Worm (Caenorhabditis elegans) whole organism, L2 larva: ENCODE data around the gene M195.2.

Experiments
- C34F6.9 ChIP-seq: fragments of 150-350 bp; optimal IDR thresholded peaks from 2 replicates; lab custom pipeline; 2014; ENCODE audit warnings: missing biosample characterization, missing genetic modification characterization
- F13H6.1 ChIP-seq: sonication (generic microtip); optimal IDR thresholded peaks from 2 replicates; lab custom pipeline; 2016; ENCODE audit warnings: missing genetic modification characterization, missing compliant biosample characterization
- Y55F3AM.14 ChIP-seq: fragments of 200-800 bp; sonication (Bioruptor generic); optimal IDR thresholded peaks from 2 replicates; lab custom pipeline; 2018; ENCODE audit warnings: mild to moderate bottlenecking, missing genetic modification characterization, missing compliant biosample characterization
- aly-2 ChIP-seq: fragments of 150-350 bp; optimal IDR thresholded peaks from 2 replicates; lab custom pipeline; 2014; ENCODE audit warnings: missing biosample characterization, missing genetic modification characterization
- ama-1 ChIP-seq: fragments of 150-350 bp; optimal IDR thresholded peaks from 2 replicates; lab custom pipeline; 2018; ENCODE audit warnings: inconsistent platforms
- blmp-1 ChIP-seq: sonication (generic microtip); optimal IDR thresholded peaks from 2 replicates; lab custom pipeline; 2017; ENCODE audit warnings: missing genetic modification characterization, mild to moderate bottlenecking, missing compliant biosample characterization, antibody characterized with exemption, moderate library complexity; ENCODE audit not compliant: insufficient read depth
- ceh-16 ChIP-seq: fragments of 150-350 bp; optimal IDR thresholded peaks from 2 replicates; lab custom pipeline; 2014; ENCODE audit warnings: missing biosample characterization, missing genetic modification characterization
- crh-2 ChIP-seq: sonication (generic microtip); optimal IDR thresholded peaks from 2 replicates; lab custom pipeline; 2017; ENCODE audit warnings: missing biosample characterization, missing genetic modification characterization
- egl-27 ChIP-seq: sonication (generic microtip); optimal IDR thresholded peaks from 3 replicates; lab custom pipeline; 2017; ENCODE audit warnings: missing biosample characterization, missing genetic modification reagents, missing genetic modification characterization
- elt-1 ChIP-seq: fragments of 150-350 bp; optimal IDR thresholded peaks from 2 replicates; lab custom pipeline; 2014; ENCODE audit warnings: missing biosample characterization, missing genetic modification characterization
- gmeb-1 ChIP-seq: fragments of 150-350 bp; optimal IDR thresholded peaks from 2 replicates; lab custom pipeline; 2014; ENCODE audit warnings: missing biosample characterization, missing genetic modification characterization
- mbf-1 ChIP-seq: sonication (generic microtip); optimal IDR thresholded peaks from 2 replicates; lab custom pipeline; 2017; ENCODE audit warnings: missing biosample characterization, missing genetic modification characterization
- nhr-11 ChIP-seq: fragments of 150-350 bp; optimal IDR thresholded peaks from 2 replicates; lab custom pipeline; 2014; ENCODE audit warnings: missing biosample characterization, missing genetic modification characterization
- nhr-12 ChIP-seq: fragments of 150-350 bp; optimal IDR thresholded peaks from 2 replicates; lab custom pipeline; 2014; ENCODE audit warnings: missing biosample characterization, missing genetic modification characterization
- nhr-129 ChIP-seq: fragments of 150-350 bp; optimal IDR thresholded peaks from 2 replicates; lab custom pipeline; 2014; ENCODE audit warnings: missing biosample characterization, missing genetic modification characterization
- nhr-21 ChIP-seq: fragments of 150-350 bp; optimal IDR thresholded peaks from 2 replicates; lab custom pipeline; 2014; ENCODE audit warnings: missing biosample characterization, missing genetic modification characterization
- nhr-23 ChIP-seq: fragments of 150-350 bp; optimal IDR thresholded peaks from 2 replicates; lab custom pipeline; 2014; ENCODE audit warnings: missing biosample characterization, missing genetic modification reagents, missing genetic modification characterization
- nhr-25 ChIP-seq: fragments of 150-350 bp; sonication (generic microtip); optimal IDR thresholded peaks from 3 replicates; lab custom pipeline; 2014; ENCODE audit warnings: missing biosample characterization, missing genetic modification characterization
- nhr-6 ChIP-seq: fragments of 150-350 bp; optimal IDR thresholded peaks from 2 replicates; lab custom pipeline; 2014; ENCODE audit warnings: missing biosample characterization, missing genetic modification characterization
- nhr-77 ChIP-seq: fragments of 150-350 bp; optimal IDR thresholded peaks from 2 replicates; lab custom pipeline; 2014; ENCODE audit warnings: missing biosample characterization, missing genetic modification characterization
- peb-1 ChIP-seq: fragments of 150-350 bp; optimal IDR thresholded peaks from 2 replicates; lab custom pipeline; 2014; ENCODE audit warnings: missing biosample characterization, missing genetic modification characterization
- sem-4 ChIP-seq: fragments of 150-350 bp; optimal IDR thresholded peaks from 2 replicates; lab custom pipeline; 2014; ENCODE audit warnings: missing biosample characterization, missing genetic modification reagents, missing genetic modification characterization
- sma-3 ChIP-seq: sonication (generic microtip); optimal IDR thresholded peaks from 2 replicates; lab custom pipeline; 2016; ENCODE audit warnings: missing genetic modification reagents, missing genetic modification characterization, missing compliant biosample characterization
- unc-55 ChIP-seq: fragments of 150-350 bp; sonication (generic microtip); optimal IDR thresholded peaks from 3 replicates; lab custom pipeline; 2014; ENCODE audit warnings: missing biosample characterization, missing genetic modification reagents, missing genetic modification characterization
- unc-62 ChIP-seq: fragments of 150-350 bp; optimal IDR thresholded peaks from 2 replicates; lab custom pipeline; 2014; ENCODE audit warnings: missing biosample characterization, missing genetic modification reagents, missing genetic modification characterization
- ztf-1 ChIP-seq: fragments of 200-800 bp; sonication (Bioruptor generic); conservative IDR thresholded peaks from 2 replicates; pipeline ENCODE4 v1.3.6; 2022; ENCODE audit warnings: missing genetic modification characterization, missing compliant biosample characterization
- ztf-11 ChIP-seq: sonication (generic microtip); optimal IDR thresholded peaks from 2 replicates; lab custom pipeline; 2017; ENCODE audit warnings: missing biosample characterization, missing genetic modification characterization
- ztf-4 ChIP-seq: fragments of 150-350 bp; optimal IDR thresholded peaks from 2 replicates; lab custom pipeline; 2014; ENCODE audit warnings: missing biosample characterization, missing genetic modification characterization

M195.2 gene

DNA sequence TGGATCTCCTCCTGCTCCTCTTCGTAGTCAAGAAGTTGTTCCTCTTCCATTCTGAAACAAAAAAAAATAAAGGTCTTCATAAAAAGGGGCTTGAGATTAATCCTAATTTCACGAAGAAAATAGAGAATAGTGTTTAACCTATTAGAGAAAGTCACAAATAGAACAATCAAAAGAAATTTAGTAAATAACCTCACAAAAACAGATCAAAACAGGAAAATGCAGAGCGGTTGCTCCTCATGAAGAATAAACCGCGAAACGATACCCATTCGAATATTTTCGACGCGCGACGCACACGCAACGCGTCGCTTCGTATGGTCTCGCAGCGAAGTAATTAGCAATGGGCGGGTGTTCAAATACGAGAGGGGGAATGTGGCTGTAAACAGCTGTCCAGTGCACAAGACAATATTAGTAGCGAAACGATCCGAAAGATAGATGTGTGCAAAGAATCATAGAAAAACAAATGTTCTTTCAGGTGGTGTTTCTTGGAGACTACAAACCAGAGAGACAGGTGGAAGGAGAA is 31.7 kb upstream of the M195.2 start, which contains the start of gene hel-1 (continued):
- TF ChIP-seq gmeb-1 (tag; lab: Kevin White, UChicago), result peak; percentile 89
- TF ChIP-seq unc-62 (GFP tag; lab: Kevin White, UChicago), result no peak
- TF ChIP-seq sma-3 (GFP tag; lab: Kevin White, UChicago), result peak; percentile 68
- no peak for TF ChIP-seq nhr-77 (tag; lab: Kevin White, UChicago)
- TF ChIP-seq ztf-4 (tag; lab: Kevin White, UChicago), result peak; percentile 72
- TF ChIP-seq F13H6.1 (tag; lab: Kevin White, UChicago), result peak; percentile 65
- no peak for TF ChIP-seq ztf-1 (GFP tag; lab: Robert Waterston, UW)
- TF ChIP-seq egl-27 (tag; lab: Kevin White, UChicago), result peak; percentile 36
- no peak for TF ChIP-seq nhr-6 (tag; lab: Kevin White, UChicago)
- TF ChIP-seq ceh-16 (tag; lab: Kevin White, UChicago), result peak; percentile 78
- TF ChIP-seq Y55F3AM.14 (GFP tag; lab: Kevin White, UChicago), result no peak
- TF ChIP-seq, all 48 proteins: peak for 22

DNA sequence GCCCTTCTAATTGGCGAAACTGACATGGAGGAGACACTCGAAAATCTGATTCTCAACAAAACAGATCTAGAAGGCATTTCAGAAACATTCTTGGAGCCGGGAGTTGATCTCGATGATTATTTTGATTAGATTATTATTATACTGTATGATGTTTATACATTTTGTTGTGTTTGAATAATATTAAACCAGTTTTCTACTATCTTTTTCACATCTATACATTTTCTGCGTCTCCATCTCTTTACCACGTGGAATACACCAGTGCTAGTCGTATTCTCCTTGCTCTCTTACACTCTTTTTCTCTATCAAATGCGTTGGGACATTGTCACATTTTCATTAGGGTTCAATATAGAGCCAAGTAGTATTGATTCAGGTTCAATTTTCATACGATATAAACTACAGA is 31.1 kb upstream of the M195.2 start, which contains the start of gene C26D10.4:
TSS of gene C26D10.4 (plus strand) at position 301 of the 400 bp plus-strand sequence.
- peak; percentile 29 for TF ChIP-seq crh-2 (tag; lab: Kevin White, UChicago)
- peak; percentile 3 for TF ChIP-seq nhr-129 (tag; lab: Kevin White, UChicago)
- no peak for TF ChIP-seq nhr-21 (tag; lab: Kevin White, UChicago)

DNA sequence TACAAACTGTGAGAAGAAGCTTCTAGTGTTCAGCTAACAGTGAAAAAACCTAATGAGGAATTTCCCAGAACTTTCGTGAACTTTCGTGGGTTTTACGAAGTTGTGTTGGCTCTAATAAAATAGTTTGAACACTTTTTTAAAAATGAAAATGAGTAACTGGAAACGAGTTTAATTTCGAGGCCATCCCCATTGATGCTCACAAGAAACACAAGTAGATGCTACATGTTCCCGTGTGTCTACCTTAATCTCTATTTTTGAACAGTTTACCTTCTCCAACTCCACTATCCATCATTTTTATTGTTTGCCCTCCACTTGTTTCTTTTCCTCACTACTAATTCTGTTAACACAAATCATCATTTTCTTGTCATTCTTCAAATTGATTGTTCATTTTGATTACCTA is 26.9 kb upstream of the M195.2 start, which contains the start of gene C26D10.7:
TSS of gene C26D10.7 (plus strand) at position 301 of the 400 bp plus-strand sequence.
- TF ChIP-seq sem-4 (tag; lab: Kevin White, UChicago) (no peak), ztf-4 (tag; lab: Kevin White, UChicago) (no peak)

DNA sequence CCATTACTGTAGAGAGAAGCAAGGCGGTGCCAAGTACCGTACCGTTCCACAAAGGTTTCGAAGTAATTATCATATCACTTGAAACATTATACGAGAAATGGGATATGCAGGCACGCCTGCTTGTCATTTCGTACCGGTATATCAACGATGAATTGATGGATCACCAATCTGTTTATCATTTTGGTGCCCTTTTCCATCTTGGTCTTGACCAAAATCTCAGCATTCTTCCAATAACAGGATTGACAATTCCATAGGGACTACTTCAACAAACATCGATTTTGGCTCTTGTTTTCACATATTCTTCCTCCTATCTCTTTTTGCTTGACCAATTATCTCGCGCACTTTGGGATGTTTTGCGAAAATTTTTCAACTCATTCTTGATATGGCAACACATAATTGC is 21.4 kb upstream of the M195.2 start:
- TF ChIP-seq ztf-11 (tag; lab: Kevin White, UChicago), result no peak

DNA sequence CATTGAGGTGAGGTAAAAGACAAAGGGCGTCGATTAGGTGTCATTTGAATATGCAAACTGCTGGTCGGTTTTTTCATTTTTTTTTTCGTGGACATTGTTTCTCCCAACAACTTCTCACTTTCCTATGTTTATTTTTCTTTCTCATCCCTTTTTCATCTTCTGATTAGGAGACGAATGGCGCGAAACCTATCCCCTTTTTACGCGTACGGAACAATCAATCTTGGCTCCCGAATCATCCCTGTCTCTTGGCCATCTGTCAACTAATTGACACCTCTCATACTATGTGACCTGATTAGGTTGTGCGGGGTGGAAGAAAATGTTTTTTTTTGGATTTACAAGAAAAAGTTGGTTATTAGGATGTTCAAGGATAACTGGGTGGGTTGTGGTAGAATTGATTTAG is 15.8 kb upstream of the M195.2 start:
- TF ChIP-seq ceh-16 (tag; lab: Kevin White, UChicago) (no peak), gmeb-1 (tag; lab: Kevin White, UChicago) (no peak), unc-55 (GFP tag; lab: Kevin White, UChicago) (no peak), peb-1 (tag; lab: Kevin White, UChicago) (no peak), C34F6.9 (tag; lab: Kevin White, UChicago) (no peak), nhr-25 (no peak), unc-62 (GFP tag; lab: Kevin White, UChicago) (no peak), nhr-12 (tag; lab: Kevin White, UChicago) (no peak)
- TF ChIP-seq, all 48 proteins: peak for 0

DNA sequence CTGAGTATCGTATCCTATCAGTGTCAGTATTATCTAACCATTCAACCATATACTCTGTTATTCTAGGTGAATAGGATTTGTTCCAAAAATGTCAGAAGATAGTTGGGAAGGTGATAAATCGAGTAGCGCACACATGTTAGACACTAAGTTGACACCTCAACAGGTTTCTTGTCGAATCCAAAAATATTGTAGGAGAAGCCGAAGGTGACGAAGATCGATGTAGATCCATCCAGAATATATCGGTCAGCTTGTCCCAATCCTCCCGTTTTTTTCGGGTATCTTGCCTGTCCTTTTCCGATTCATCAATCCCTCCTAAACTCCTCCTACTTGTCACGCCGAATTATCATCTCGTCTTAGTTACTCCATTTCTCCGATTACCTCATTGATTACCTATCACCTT is 14.9 kb upstream of the M195.2 start:
- peak; percentile 50 for TF ChIP-seq nhr-21 (tag; lab: Kevin White, UChicago)
- no peak for TF ChIP-seq nhr-129 (tag; lab: Kevin White, UChicago)
- no peak for TF ChIP-seq F13H6.1 (tag; lab: Kevin White, UChicago)
- TF ChIP-seq ama-1, result no peak

DNA sequence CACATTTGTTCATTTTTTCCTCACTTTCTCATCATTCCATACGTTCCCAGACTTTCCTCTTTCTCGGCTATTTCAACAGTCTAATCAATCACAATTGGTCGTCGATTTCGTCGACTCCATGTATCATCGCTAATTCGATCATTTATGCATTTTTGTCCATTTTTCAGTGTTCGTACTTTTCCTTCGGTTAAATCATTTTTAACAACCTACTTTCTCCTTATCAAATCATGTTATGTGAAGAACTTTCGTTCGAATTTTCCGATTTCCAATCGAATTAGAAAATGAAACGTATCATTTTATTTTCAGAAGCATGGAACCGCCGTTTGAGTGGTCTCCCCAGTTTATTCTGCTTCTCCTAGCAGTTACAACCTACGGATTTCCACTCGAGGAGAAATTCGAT is 14.2 kb upstream of the M195.2 start, which contains the start of gene eff-1:
TSS of gene eff-1 (plus strand) at position 301 of the 400 bp plus-strand sequence.
- TF ChIP-seq sem-4 (tag; lab: Kevin White, UChicago) (no peak), ztf-4 (tag; lab: Kevin White, UChicago) (no peak), aly-2 (tag; lab: Kevin White, UChicago) (no peak), nhr-6 (tag; lab: Kevin White, UChicago) (no peak), mbf-1 (tag; lab: Kevin White, UChicago) (no peak), elt-1 (tag; lab: Kevin White, UChicago) (no peak), nhr-23 (tag; lab: Kevin White, UChicago) (no peak), F13H6.1 (tag; lab: Kevin White, UChicago) (no peak), nhr-11 (tag; lab: Kevin White, UChicago) (no peak), sma-3 (GFP tag; lab: Kevin White, UChicago) (no peak), blmp-1 (tag; lab: Kevin White, UChicago) (no peak)
